Worm (Caenorhabditis elegans) whole organism, L1 larva: ENCODE data around the gene C36E8.6.

Experiments
- blmp-1 ChIP-seq: fragments of 150-350 bp; optimal IDR thresholded peaks from 2 replicates; lab custom pipeline; 2014; ENCODE audit warnings: missing biosample characterization, missing genetic modification characterization
- mep-1 ChIP-seq: fragments of 150-350 bp; optimal IDR thresholded peaks from 2 replicates; lab custom pipeline; 2014; ENCODE audit warnings: missing biosample characterization, missing genetic modification characterization

- TF ChIP-seq blmp-1 (tag; lab: Kevin White, UChicago): no peak
- no peak for TF ChIP-seq mep-1 (tag; lab: Kevin White, UChicago)
These were observed 15.2 kb upstream of the C36E8.6 start, which contains the start of gene R10E9.4 for ce11 chrIII:3972687-3973086.
